Fruit fly (Drosophila melanogaster): ENCODE data around the gene Sdic1.
"Not testable (repeated sequence)": the region's sequence is repeated elsewhere in the genome, so short reads cannot be mapped to it uniquely, and the experiment has no call there.

Gene Sdic1

DNA sequence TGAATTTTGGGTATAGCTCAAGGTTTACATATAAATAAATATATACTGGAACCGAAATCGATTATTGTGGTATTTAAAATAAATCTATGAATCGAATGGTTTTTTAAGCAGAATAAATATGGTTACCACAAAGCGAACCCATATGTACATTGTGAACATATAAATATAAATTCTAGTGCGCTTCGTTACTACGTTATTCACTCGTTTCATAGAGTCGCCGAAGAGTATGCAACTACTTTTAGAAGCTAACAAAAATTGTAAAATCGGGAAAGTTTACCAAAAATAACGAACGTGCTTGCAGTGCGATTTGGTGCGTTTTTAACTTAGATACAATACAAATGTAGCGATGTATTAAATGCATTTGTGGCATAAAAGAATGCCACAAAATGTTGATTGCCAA lies 22.5 kb downstream of the Sdic1 start:
- no peak for TF ChIP-seq CG17801 (GFP tag; optimal IDR thresholded peaks at IDR 0.05; ENCODE audit: partially characterized antibody)

DNA sequence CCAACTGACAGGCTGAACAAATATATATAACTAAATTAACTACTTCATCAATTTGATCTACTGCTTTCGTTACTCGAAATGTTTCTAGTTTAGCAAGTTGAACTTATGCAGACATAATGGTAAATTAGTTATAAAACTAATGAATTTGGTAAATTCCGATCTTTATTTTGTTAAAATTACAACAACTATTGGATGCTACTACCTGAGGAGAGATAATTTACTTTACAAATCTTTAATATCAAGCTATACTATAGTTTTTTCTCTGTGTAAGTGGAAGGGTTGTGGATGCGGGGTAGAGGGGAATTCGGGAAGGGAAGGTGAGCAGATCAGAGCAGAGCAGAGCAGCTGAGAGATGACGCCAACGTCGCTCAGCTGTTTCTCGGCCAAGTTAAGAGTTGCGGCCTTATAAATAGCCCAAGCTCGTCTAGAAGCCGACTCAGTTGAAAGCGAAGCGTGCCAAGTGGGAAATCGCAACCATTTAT lies 30.7 kb downstream of the Sdic1 start, which contains the start of gene aspr:
Gene aspr (plus strand): TSS at position 432 of the 482 bp plus-strand sequence.
- no peak for TF ChIP-seq CG17801 (GFP tag; optimal IDR thresholded peaks at IDR 0.05; ENCODE audit: partially characterized antibody)

DNA sequence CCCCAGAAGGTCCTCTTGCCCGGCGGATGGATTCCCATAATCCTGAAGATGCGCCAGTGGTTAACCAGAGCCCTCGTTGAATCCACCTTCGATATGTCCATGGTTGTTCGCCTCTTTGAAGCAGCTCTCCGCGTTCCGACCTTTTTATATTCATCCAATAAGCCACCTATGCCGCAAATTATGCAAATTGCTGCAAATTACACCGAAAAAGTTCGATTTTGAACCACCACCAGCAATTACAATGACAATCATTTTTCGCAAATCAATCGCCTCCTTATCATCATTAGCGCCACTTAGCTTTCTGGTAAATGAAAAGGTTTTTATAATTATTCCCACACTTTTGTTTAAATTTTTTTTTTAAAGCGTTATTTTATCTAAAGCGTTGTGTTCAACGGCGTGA lies 35.4 kb downstream of the Sdic1 start, which contains the start of gene Or19a:
Gene Or19a (minus strand): TSS at position 101 of the 400 bp plus-strand sequence.
- not testable (repeated sequence) for TF ChIP-seq CG17801 (GFP tag; optimal IDR thresholded peaks at IDR 0.05; ENCODE audit: partially characterized antibody)

DNA sequence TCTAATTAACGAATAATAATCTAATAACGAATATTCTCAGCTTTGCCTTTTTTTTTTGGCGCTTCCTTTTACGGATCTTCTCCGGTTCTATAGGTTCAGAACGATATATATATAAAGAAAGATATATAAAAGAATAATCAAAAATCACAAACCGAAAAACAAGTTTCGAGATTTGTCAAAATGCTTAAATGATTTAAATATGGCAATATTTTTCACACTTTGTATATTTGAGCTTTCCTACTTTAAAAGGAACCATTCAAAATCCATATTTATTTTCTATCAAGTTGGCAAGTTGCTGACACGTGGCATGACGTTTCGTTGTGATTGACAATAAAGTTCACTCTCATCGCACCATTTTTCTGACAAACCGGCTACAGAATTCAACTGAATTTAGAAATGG lies 37.7 kb downstream of the Sdic1 start, which contains the start of gene CG34332:
Gene CG34332 (plus strand): TSS at position 301 of the 400 bp plus-strand sequence.
- no peak for TF ChIP-seq CG17801 (GFP tag; optimal IDR thresholded peaks at IDR 0.05; ENCODE audit: partially characterized antibody)

DNA sequence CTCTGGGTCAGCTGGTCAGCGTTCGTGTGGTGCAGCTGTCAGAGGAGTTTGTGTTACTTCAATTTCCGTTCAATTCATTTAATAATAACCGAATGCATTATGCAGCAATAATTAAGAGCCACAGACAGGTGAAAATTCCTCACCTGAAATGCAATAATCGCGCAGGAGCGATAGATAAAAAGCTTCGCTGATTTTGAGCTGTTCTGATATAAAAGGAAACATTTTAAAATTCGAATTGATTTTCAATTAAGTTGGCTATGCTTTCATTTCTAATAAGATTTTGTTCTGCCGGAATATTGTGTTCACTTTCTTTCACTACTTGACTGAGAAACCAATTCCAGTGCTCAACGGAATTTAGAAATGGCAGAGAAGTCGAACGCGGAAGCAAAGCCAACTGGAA lies 38.9 kb downstream of the Sdic1 start, which contains the start of gene CG42583:
Gene CG42583 (plus strand): TSS at position 301 of the 400 bp plus-strand sequence.
- no peak for TF ChIP-seq CG17801 (GFP tag; optimal IDR thresholded peaks at IDR 0.05; ENCODE audit: partially characterized antibody)

DNA sequence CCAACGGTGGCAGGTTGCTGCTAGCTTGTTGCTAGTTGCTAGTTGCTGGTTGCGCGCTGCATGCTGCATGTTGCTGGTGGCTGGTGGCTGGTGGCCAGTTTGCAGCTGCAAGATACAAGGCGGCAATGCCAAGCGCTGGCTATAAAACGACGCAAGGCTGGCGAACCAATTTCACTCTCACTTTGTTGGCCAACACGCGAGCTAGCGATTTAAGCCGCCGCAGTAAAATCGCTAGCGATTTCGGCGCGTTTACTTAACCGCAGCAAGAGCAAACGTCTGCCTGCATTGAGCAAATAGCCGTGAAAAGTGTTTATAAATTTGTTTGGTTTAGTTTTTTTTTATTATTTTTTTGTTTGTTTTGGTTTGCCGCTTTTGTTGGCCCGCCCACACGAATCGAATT lies 45.0 kb downstream of the Sdic1 start, which contains the start of gene CG15322:
Gene CG15322 (plus strand): TSS at position 148 of the 400 bp plus-strand sequence.
- no peak for TF ChIP-seq CG17801 (GFP tag; optimal IDR thresholded peaks at IDR 0.05; ENCODE audit: partially characterized antibody)

DNA sequence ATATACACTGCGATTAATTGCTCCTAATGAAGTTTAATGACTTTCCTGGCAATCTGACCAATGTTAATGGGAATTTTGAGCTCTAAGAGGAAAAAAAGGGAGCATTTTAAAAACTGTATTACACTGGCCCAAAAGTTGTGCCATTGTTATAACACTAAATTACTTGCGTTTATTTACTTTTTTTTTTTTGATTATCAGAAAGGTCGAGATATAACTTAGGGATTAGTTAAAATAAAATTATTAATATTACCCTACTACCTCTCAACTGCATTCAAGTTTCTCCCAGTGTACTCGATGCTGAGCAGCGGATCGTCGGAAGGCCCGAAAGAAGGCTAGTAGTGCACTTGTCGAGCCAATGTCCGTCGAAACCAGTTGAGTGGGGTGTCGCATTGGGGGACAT lies 48.0 kb downstream of the Sdic1 start:
- no peak for TF ChIP-seq CG17801 (GFP tag; optimal IDR thresholded peaks at IDR 0.05; ENCODE audit: partially characterized antibody)

DNA sequence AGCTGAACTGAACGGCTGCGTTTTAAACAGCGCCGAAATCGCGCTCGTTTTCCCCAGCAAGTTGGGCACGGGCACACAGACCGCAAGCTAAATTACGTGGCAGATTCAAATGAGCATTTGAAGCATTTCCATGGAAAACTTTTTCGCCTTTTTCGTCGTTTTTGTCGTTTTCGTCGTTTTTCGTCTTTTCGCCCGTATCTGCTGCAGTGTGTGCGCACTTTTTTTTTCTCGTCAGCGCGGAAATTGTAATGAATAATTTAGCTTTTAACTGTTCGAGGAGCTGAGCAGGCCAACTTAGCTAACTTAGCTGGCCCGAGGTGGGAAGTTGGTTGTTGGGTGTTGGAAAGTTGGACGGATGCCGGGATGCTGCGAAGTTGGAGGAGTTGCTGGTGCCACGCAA lies 48.9 kb downstream of the Sdic1 start:
- no peak for TF ChIP-seq CG17801 (GFP tag; optimal IDR thresholded peaks at IDR 0.05; ENCODE audit: partially characterized antibody)
